Fruit fly (Drosophila melanogaster) whole organism, pupa: ENCODE results near the gene CG42263.

ENCODE experiments used
- CG4496 ChIP-seq: fragments of 200-800 bp; sonication (Bioruptor generic); IDR thresholded peaks from 3 replicates; pipeline ENCODE4 v1.3.6; 2022; ENCODE audit warnings: missing biosample characterization, missing genetic modification characterization
- fd96Ca ChIP-seq: fragments of 200-800 bp; sonication (Bioruptor generic); IDR thresholded peaks from 3 replicates; pipeline ENCODE4 v1.3.6; 2022; ENCODE audit warnings: missing biosample characterization, missing genetic modification characterization

DNA sequence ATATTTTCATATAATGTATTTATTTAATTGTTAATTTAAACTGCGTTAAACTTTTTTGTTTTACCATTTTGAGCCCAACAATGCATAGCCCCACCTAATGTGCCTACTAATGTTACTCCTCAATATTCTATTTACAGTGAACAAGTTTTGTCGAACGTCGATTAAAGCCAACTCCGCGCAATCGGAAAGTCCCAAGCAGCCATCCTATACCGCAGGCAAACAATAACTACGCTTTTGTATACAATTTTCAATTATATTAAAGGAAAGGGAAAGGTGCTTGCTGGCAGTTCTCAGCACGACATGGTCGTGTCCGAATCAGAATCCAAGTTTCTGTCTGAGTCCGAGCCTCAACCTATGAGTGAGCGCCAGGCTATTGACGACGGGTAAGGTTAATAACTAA, 25.8 kb upstream of the CG42263 start, which contains the start of gene CG17732:
- TF ChIP-seq CG4496 (GFP tag; lab: Robert Waterston, UW) (no peak), fd96Ca (no peak)
